Worm (Caenorhabditis elegans) whole organism, L1 larva: ENCODE results near the gene vrk-1.

ENCODE experiments used
- Y116A8C.19 ChIP-seq: sonication (generic microtip); optimal IDR thresholded peaks from 2 replicates; lab custom pipeline; 2016; ENCODE audit warnings: missing compliant biosample characterization, missing genetic modification characterization, borderline replicate concordance
- alr-1 ChIP-seq: fragments of 200-800 bp; sonication (Bioruptor generic); optimal IDR thresholded peaks from 2 replicates; lab custom pipeline; 2018; ENCODE audit warnings: borderline replicate concordance, mild to moderate bottlenecking, missing genetic modification characterization, missing compliant biosample characterization
- ama-1 ChIP-seq: fragments of 150-350 bp; optimal IDR thresholded peaks from 2 replicates; lab custom pipeline; 2014
- blmp-1 ChIP-seq: fragments of 150-350 bp; optimal IDR thresholded peaks from 2 replicates; lab custom pipeline; 2014; ENCODE audit warnings: missing biosample characterization, missing genetic modification characterization
- ceh-82 ChIP-seq, 3 experiments: fragments of 150-350 bp in 1 of 3; sonication (generic microtip) in 2 of 3; optimal IDR thresholded peaks; 2 replicates each; lab custom pipeline; 2014 to 2017; ENCODE audit warnings: missing biosample characterization in 3 of 3, missing genetic modification characterization in 3 of 3
- ceh-90 ChIP-seq: sonication (generic microtip); optimal IDR thresholded peaks from 2 replicates; lab custom pipeline; 2016; ENCODE audit warnings: missing genetic modification characterization, missing compliant biosample characterization
- dpl-1 ChIP-seq, 3 experiments: fragments of 150-350 bp in 2 of 3; sonication (generic microtip) in 1 of 3; optimal IDR thresholded peaks; 2 replicates each; lab custom pipeline; 2014 to 2017; ENCODE audit warnings: missing biosample characterization in 3 of 3, missing genetic modification characterization in 3 of 3, missing genetic modification reagents in 3 of 3
- efl-1 ChIP-seq, 4 experiments: fragments of 150-350 bp; optimal IDR thresholded peaks in 3 of 4; peaks in 1 of 4; 1 replicate in 1 of 4; 2 replicates in 3 of 4; lab custom pipeline; 2014; ENCODE audit warnings: missing biosample characterization in 2 of 4, missing genetic modification characterization in 2 of 4, missing genetic modification reagents in 2 of 4
- efl-3 ChIP-seq: fragments of 200-800 bp; sonication (Bioruptor generic); optimal IDR thresholded peaks from 2 replicates; lab custom pipeline; 2018; ENCODE audit warnings: mild to moderate bottlenecking, missing genetic modification characterization, missing compliant biosample characterization
- elt-3 ChIP-seq, 6 experiments: fragments of 150-350 bp in 1 of 6; sonication (generic microtip); optimal IDR thresholded peaks; 2 replicates each; lab custom pipeline; 2017 to 2018; ENCODE audit warnings: missing biosample characterization in 6 of 6, missing genetic modification characterization in 6 of 6, inconsistent platforms in 1 of 6
- fkh-8 ChIP-seq: sonication (generic microtip); optimal IDR thresholded peaks from 2 replicates; lab custom pipeline; 2016; ENCODE audit warnings: mild to moderate bottlenecking, missing genetic modification characterization, missing compliant biosample characterization
- fos-1 ChIP-seq: fragments of 150-350 bp; optimal IDR thresholded peaks from 2 replicates; lab custom pipeline; 2014; ENCODE audit warnings: missing biosample characterization, missing genetic modification characterization
- grh-1 ChIP-seq: fragments of 200-800 bp; sonication (Bioruptor generic); IDR thresholded peaks from 2 replicates; pipeline ENCODE4 v1.3.6; 2022; ENCODE audit warnings: missing genetic modification reagents, missing genetic modification characterization, missing compliant biosample characterization
- hlh-4 ChIP-seq: sonication (generic microtip); optimal IDR thresholded peaks from 2 replicates; lab custom pipeline; 2016; ENCODE audit warnings: mild to moderate bottlenecking, missing genetic modification characterization, missing compliant biosample characterization
- hpl-2 ChIP-seq: fragments of 150-350 bp; optimal IDR thresholded peaks from 2 replicates; lab custom pipeline; 2014; ENCODE audit warnings: missing biosample characterization, missing genetic modification reagents, missing genetic modification characterization
- irx-1 ChIP-seq: sonication (generic microtip); optimal IDR thresholded peaks from 2 replicates; lab custom pipeline; 2016; ENCODE audit warnings: missing genetic modification characterization, missing compliant biosample characterization
- isw-1 ChIP-seq: fragments of 200-800 bp; sonication (Bioruptor generic); IDR thresholded peaks from 2 replicates; pipeline ENCODE4 v1.3.6; 2022; ENCODE audit warnings: missing genetic modification characterization, missing compliant biosample characterization
- lin-13 ChIP-seq: fragments of 150-350 bp; optimal IDR thresholded peaks from 2 replicates; lab custom pipeline; 2014; ENCODE audit warnings: missing biosample characterization, missing genetic modification reagents, missing genetic modification characterization
- lin-14 ChIP-seq: fragments of 200-800 bp; sonication (Bioruptor generic); optimal IDR thresholded peaks from 2 replicates; lab custom pipeline; 2018; ENCODE audit warnings: mild to moderate bottlenecking, missing genetic modification characterization, moderate library complexity, missing compliant biosample characterization
- lin-15B ChIP-seq: fragments of 150-350 bp; sonication (generic microtip); optimal IDR thresholded peaks from 3 replicates; lab custom pipeline; 2014; ENCODE audit warnings: missing biosample characterization, missing genetic modification characterization
- lin-39 ChIP-seq: fragments of 150-350 bp; optimal IDR thresholded peaks from 2 replicates; lab custom pipeline; 2014; ENCODE audit warnings: missing biosample characterization, missing genetic modification reagents, missing genetic modification characterization
- lsy-2 ChIP-seq, 2 experiments: fragments of 150-350 bp; optimal IDR thresholded peaks; 2 replicates each; lab custom pipeline; 2014; ENCODE audit warnings: missing biosample characterization in 2 of 2, missing genetic modification characterization in 2 of 2
- mdl-1 ChIP-seq, 2 experiments: fragments of 150-350 bp; optimal IDR thresholded peaks; 2 replicates each; lab custom pipeline; 2014 to 2017; ENCODE audit warnings: missing biosample characterization in 2 of 2, missing genetic modification characterization in 2 of 2, inconsistent platforms in 1 of 2
- mep-1 ChIP-seq: fragments of 150-350 bp; optimal IDR thresholded peaks from 2 replicates; lab custom pipeline; 2014; ENCODE audit warnings: missing biosample characterization, missing genetic modification characterization
- nhr-11 ChIP-seq: fragments of 150-350 bp; optimal IDR thresholded peaks from 2 replicates; lab custom pipeline; 2014; ENCODE audit warnings: missing biosample characterization, missing genetic modification characterization
- nhr-12 ChIP-seq: sonication (generic microtip); optimal IDR thresholded peaks from 2 replicates; lab custom pipeline; 2017; ENCODE audit warnings: missing biosample characterization, missing genetic modification characterization
- nhr-19 ChIP-seq: fragments of 200-800 bp; sonication (Bioruptor generic); conservative IDR thresholded peaks from 2 replicates; pipeline ENCODE4 v1.3.6; 2022; ENCODE audit warnings: missing genetic modification characterization, missing compliant biosample characterization
- nhr-20 ChIP-seq: sonication (generic microtip); optimal IDR thresholded peaks from 2 replicates; lab custom pipeline; 2016; ENCODE audit warnings: mild to moderate bottlenecking, missing genetic modification characterization, missing compliant biosample characterization
- nhr-47 ChIP-seq: sonication (generic microtip); optimal IDR thresholded peaks from 2 replicates; lab custom pipeline; 2016; ENCODE audit warnings: mild to moderate bottlenecking, missing genetic modification characterization, moderate library complexity, missing compliant biosample characterization
- nhr-71 ChIP-seq: sonication (generic microtip); optimal IDR thresholded peaks from 2 replicates; lab custom pipeline; 2016; ENCODE audit warnings: mild to moderate bottlenecking, missing genetic modification characterization, moderate library complexity, missing compliant biosample characterization
- nhr-76 ChIP-seq: sonication (generic microtip); optimal IDR thresholded peaks from 2 replicates; lab custom pipeline; 2017; ENCODE audit warnings: missing biosample characterization, missing genetic modification characterization
- nhr-85 ChIP-seq: sonication (generic microtip); peaks from one replicate; lab custom pipeline; 2016; ENCODE audit warnings: missing genetic modification characterization, inconsistent platforms, missing compliant biosample characterization
- nhr-90 ChIP-seq: sonication (generic microtip); optimal IDR thresholded peaks from 2 replicates; lab custom pipeline; 2016; ENCODE audit warnings: mild to moderate bottlenecking, missing genetic modification characterization, missing compliant biosample characterization; ENCODE audit not compliant: poor library complexity
- pax-3 ChIP-seq: fragments of 200-800 bp; sonication (Bioruptor generic); optimal IDR thresholded peaks from 2 replicates; lab custom pipeline; 2018; ENCODE audit warnings: mild to moderate bottlenecking, missing genetic modification characterization, moderate library complexity, missing compliant biosample characterization
- pqm-1 ChIP-seq: sonication (generic microtip); optimal IDR thresholded peaks from 3 replicates; lab custom pipeline; 2017; ENCODE audit warnings: missing biosample characterization, missing genetic modification characterization
- rnt-1 ChIP-seq: sonication (generic microtip); optimal IDR thresholded peaks from 2 replicates; lab custom pipeline; 2016; ENCODE audit warnings: mild to moderate bottlenecking, missing genetic modification characterization, moderate library complexity, missing compliant biosample characterization
- snu-23 ChIP-seq: sonication (generic microtip); optimal IDR thresholded peaks from 2 replicates; lab custom pipeline; 2016; ENCODE audit warnings: missing genetic modification characterization, missing compliant biosample characterization
- sptf-1 ChIP-seq: fragments of 150-350 bp; optimal IDR thresholded peaks from 2 replicates; lab custom pipeline; 2014; ENCODE audit warnings: missing biosample characterization, missing genetic modification characterization
- sup-37 ChIP-seq: fragments of 200-800 bp; sonication (Bioruptor generic); optimal IDR thresholded peaks from 2 replicates; lab custom pipeline; 2018; ENCODE audit warnings: mild to moderate bottlenecking, missing genetic modification characterization, missing compliant biosample characterization
- swsn-7 ChIP-seq: sonication (generic microtip); optimal IDR thresholded peaks from 2 replicates; lab custom pipeline; 2016; ENCODE audit warnings: missing genetic modification characterization, missing compliant biosample characterization
- tbx-2 ChIP-seq: sonication (generic microtip); optimal IDR thresholded peaks from 2 replicates; lab custom pipeline; 2016; ENCODE audit warnings: missing genetic modification characterization, missing compliant biosample characterization
- tlp-1 ChIP-seq: fragments of 150-350 bp; optimal IDR thresholded peaks from 2 replicates; lab custom pipeline; 2014; ENCODE audit warnings: missing biosample characterization, missing genetic modification characterization
- unc-86 ChIP-seq: sonication (generic microtip); optimal IDR thresholded peaks from 2 replicates; lab custom pipeline; 2016; ENCODE audit warnings: missing genetic modification characterization, missing compliant biosample characterization
- unc-98 ChIP-seq: fragments of 200-800 bp; sonication (Bioruptor generic); IDR thresholded peaks from 2 replicates; pipeline ENCODE4 v1.3.6; 2022; ENCODE audit warnings: missing genetic modification characterization, missing compliant biosample characterization
- xbp-1 ChIP-seq: sonication (generic microtip); optimal IDR thresholded peaks from 2 replicates; lab custom pipeline; 2016; ENCODE audit warnings: missing genetic modification characterization, missing compliant biosample characterization
- zag-1 ChIP-seq: fragments of 150-350 bp; optimal IDR thresholded peaks from 2 replicates; lab custom pipeline; 2014; ENCODE audit warnings: missing biosample characterization, missing genetic modification characterization
- ztf-4 ChIP-seq: fragments of 150-350 bp; optimal IDR thresholded peaks from 2 replicates; lab custom pipeline; 2014; ENCODE audit warnings: missing biosample characterization, missing genetic modification characterization

The vrk-1 gene

DNA sequence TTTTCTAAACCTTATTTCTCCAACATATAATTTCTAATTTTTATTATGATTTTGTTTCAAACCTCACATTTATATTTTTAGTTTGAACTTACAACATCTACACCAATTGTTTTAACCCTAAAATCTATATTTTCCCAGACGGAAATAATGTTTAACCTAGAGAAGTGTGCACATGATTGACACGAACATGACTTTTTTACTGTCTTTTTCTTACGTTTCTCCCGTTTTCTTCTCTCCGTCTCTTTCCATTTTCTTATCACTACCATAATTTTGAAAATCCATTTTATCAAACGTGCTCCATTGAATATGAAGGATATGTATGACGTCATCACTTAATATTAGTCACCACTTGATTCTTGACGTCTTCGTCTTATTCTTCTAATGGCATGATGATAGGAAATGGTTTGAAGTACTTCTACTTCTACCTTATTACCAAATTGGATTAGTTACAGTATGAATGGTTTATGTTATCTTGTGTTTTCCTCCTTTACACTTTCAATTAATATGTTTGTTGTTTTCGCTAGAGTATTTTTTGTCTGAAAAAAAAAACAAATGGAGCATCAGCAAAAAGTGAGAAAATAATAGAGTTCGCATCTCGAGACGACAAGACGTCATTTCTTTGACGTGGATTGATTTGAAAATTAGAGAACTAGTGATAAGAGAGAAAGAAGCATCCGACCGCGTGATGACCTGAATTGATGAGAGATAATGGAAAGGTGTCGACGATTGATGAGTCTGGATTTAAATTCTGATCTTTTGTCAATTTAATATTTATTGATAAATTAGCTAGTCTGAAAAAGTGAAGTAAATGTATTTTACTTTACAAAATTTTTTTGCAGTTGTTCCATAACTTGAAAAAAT lies 10.4 kb downstream of the vrk-1 start (continued):
- TF ChIP-seq nhr-76 (tag; lab: Kevin White, UChicago) (no peak), nhr-47 (peak; percentile 29), isw-1 (no peak), ztf-4 (peak; percentile 49), ceh-82 (tag; optimal IDR thresholded peaks at IDR 0.05; lab: Kevin White, UChicago) (no peak)

DNA sequence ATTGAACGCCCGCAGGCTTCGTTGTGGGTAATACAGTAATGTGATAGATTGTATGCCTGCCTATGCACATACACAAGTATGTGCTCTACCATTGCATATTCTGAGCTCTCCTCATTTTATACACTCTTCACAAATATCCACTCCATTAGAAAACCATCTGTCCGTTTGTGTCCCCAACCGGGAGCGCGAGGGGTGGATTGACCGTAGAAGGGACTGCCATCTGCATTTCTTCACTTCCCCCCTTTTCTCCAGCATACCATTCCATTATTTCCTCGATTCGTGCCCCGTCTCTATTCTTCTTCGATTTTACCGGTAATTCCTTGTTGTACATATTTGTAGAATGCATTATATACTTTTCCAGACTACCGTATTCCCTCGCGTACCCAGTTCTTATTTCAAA lies 11.4 kb downstream of the vrk-1 start:
- no peak for TF ChIP-seq efl-1 (optimal IDR thresholded peaks at IDR 0.05; lab: Kevin White, UChicago)
- TF ChIP-seq efl-1 (GFP tag; optimal IDR thresholded peaks at IDR 0.05 in 1 of 2; lab: Kevin White, UChicago), result peak in 1 of 2 experiments; percentile 10
- no peak for TF ChIP-seq efl-3 (GFP tag; lab: Kevin White, UChicago)
- peak; percentile 70 for TF ChIP-seq nhr-85 (tag; lab: Kevin White, UChicago)

DNA sequence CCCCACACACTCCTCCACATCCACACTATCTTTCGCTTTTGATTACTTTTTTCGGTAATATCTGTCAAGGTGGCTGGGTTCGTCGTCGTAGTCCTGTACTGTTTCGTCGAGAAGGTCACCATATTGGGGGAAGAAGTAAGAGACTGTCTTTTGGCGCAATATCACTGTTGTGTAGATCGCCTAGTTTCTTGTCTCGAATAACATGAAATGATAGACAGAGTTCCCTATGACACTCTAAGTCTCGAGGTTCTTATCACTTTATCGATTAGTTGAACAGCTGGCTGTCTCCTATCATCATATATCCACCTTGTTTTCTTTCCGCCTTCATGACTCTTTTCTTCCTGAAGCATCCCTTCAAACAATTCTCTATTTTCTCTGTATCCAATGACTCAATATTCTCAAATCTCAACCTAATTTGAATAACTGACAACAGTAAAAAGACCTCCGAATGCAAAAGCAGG lies 12.2 kb downstream of the vrk-1 start:
- no peak for TF ChIP-seq xbp-1 (tag; lab: Kevin White, UChicago)
- no peak for TF ChIP-seq unc-98 (GFP tag; lab: Robert Waterston, UW)
- no peak for TF ChIP-seq isw-1
- no peak for TF ChIP-seq pax-3 (tag; lab: Kevin White, UChicago)
- no peak for TF ChIP-seq dpl-1 (GFP tag; optimal IDR thresholded peaks at IDR 0.05; lab: Kevin White, UChicago)
- TF ChIP-seq alr-1 (tag; lab: Kevin White, UChicago), result no peak
- no peak for TF ChIP-seq swsn-7 (tag; lab: Kevin White, UChicago)
- no peak for TF ChIP-seq pqm-1
- peak; percentile 56 for TF ChIP-seq rnt-1 (tag; lab: Kevin White, UChicago)
- no peak for TF ChIP-seq Y116A8C.19 (tag; lab: Kevin White, UChicago)
- peak in 2 of 6 experiments; percentile 42 to 82 for TF ChIP-seq elt-3 (tag; optimal IDR thresholded peaks at IDR 0.05; lab: Kevin White, UChicago)
- TF ChIP-seq nhr-85 (tag; lab: Kevin White, UChicago), result peak; percentile 76
- TF ChIP-seq ama-1, result no peak
- TF ChIP-seq grh-1 (GFP tag; lab: Robert Waterston, UW), result 0 out of 2 replicates have a peak, but pooled peaks have one; percentile 17
- TF ChIP-seq irx-1, result no peak
- no peak for TF ChIP-seq zag-1 (tag; lab: Kevin White, UChicago)
- TF ChIP-seq tbx-2 (tag; lab: Kevin White, UChicago), result peak; percentile 16
- no peak for TF ChIP-seq ceh-90 (tag; lab: Kevin White, UChicago)
- no peak for TF ChIP-seq unc-86 (tag; lab: Kevin White, UChicago)
- TF ChIP-seq tlp-1 (tag; lab: Kevin White, UChicago), result no peak
- TF ChIP-seq fkh-8 (tag; lab: Kevin White, UChicago), result no peak
- TF ChIP-seq snu-23, result peak; percentile 42
- no peak for TF ChIP-seq lin-13 (GFP tag; lab: Kevin White, UChicago)
- no peak for TF ChIP-seq nhr-12
- no peak for TF ChIP-seq sptf-1 (tag; lab: Kevin White, UChicago)
- TF ChIP-seq blmp-1 (tag; lab: Kevin White, UChicago), result peak; percentile 62
- TF ChIP-seq nhr-19 (GFP tag; lab: Robert Waterston, UW), result peak; percentile 37; the same call in 1 of the 2 replicates
- TF ChIP-seq hpl-2 (GFP tag; lab: Kevin White, UChicago), result no peak
- no peak for TF ChIP-seq lin-15B (tag; lab: Kevin White, UChicago)
- no peak for TF ChIP-seq mep-1 (tag; lab: Kevin White, UChicago)
- no peak for TF ChIP-seq hlh-4 (tag; lab: Kevin White, UChicago)
- peak in 1 of 2 experiments; percentile 14 for TF ChIP-seq mdl-1 (tag; optimal IDR thresholded peaks at IDR 0.05; lab: Kevin White, UChicago)
- TF ChIP-seq nhr-71 (tag; lab: Kevin White, UChicago), result peak; percentile 41
- TF ChIP-seq nhr-90 (tag; lab: Kevin White, UChicago), result peak; percentile 26
- no peak for TF ChIP-seq fos-1
- TF ChIP-seq nhr-11 (tag; lab: Kevin White, UChicago), result peak; percentile 7
- TF ChIP-seq lin-14 (GFP tag; lab: Kevin White, UChicago), result peak; percentile 65
- TF ChIP-seq lsy-2 (tag; optimal IDR thresholded peaks at IDR 0.05; lab: Kevin White, UChicago), result peak; percentile 21 to 33
- TF ChIP-seq sup-37 (GFP tag; lab: Kevin White, UChicago), result no peak
- TF ChIP-seq ztf-4, result no peak
- no peak for TF ChIP-seq lin-39 (tag; lab: Kevin White, UChicago)
- TF ChIP-seq nhr-20 (tag; lab: Kevin White, UChicago), result peak; percentile 31
